Worm (Caenorhabditis elegans) whole organism, L4 larva: ENCODE results near the gene glb-24.
A peak's percentile ranks its signal among the peaks of the same experiment; 100 is the strongest.

Experiments
- Y48G9A.11 ChIP-seq: fragments of 200-800 bp; sonication (Bioruptor generic); IDR thresholded peaks from 2 replicates; pipeline ENCODE4 v1.3.6; 2022; ENCODE audit warnings: missing genetic modification reagents, missing genetic modification characterization, missing compliant biosample characterization
- aha-1 ChIP-seq: fragments of 150-350 bp; peaks from one replicate; lab custom pipeline; 2014; ENCODE audit warnings: missing biosample characterization, missing genetic modification characterization
- arid-1 ChIP-seq: fragments of 200-800 bp; sonication (Bioruptor generic); conservative IDR thresholded peaks from 2 replicates; pipeline ENCODE4 v1.3.6; 2022; ENCODE audit warnings: missing genetic modification reagents, missing genetic modification characterization, missing compliant biosample characterization
- ceh-20 ChIP-seq: fragments of 200-800 bp; sonication (Bioruptor generic); IDR thresholded peaks from 2 replicates; pipeline ENCODE4 v1.3.6; 2022; ENCODE audit warnings: missing genetic modification reagents, missing genetic modification characterization, missing compliant biosample characterization
- daf-16 ChIP-seq, 3 experiments: sonication (generic microtip); optimal IDR thresholded peaks; 2 replicates each; lab custom pipeline; 2016 to 2017; ENCODE audit warnings: missing genetic modification characterization in 3 of 3, missing genetic modification reagents in 3 of 3, mild to moderate bottlenecking in 2 of 3, missing compliant biosample characterization in 2 of 3, missing biosample characterization in 1 of 3, moderate library complexity in 1 of 3
- daf-8 ChIP-seq: fragments of 200-800 bp; sonication (Bioruptor generic); IDR thresholded peaks from 2 replicates; pipeline ENCODE4 v1.3.6; 2022; ENCODE audit warnings: missing genetic modification characterization, missing compliant biosample characterization
- dmd-6 ChIP-seq: fragments of 200-800 bp; sonication (Bioruptor generic); IDR thresholded peaks from 2 replicates; pipeline ENCODE4 v1.3.6; 2022; ENCODE audit warnings: missing genetic modification reagents, missing genetic modification characterization, missing compliant biosample characterization
- dmd-9 ChIP-seq: fragments of 200-800 bp; sonication (Bioruptor generic); IDR thresholded peaks from 2 replicates; pipeline ENCODE4 v1.3.6; 2022; ENCODE audit warnings: missing genetic modification reagents, missing genetic modification characterization, missing compliant biosample characterization
- dpl-1 ChIP-seq: fragments of 150-350 bp; optimal IDR thresholded peaks from 2 replicates; lab custom pipeline; 2014; ENCODE audit warnings: missing biosample characterization, missing genetic modification reagents, missing genetic modification characterization
- dve-1 ChIP-seq: sonication (generic microtip); optimal IDR thresholded peaks from 2 replicates; lab custom pipeline; 2017; ENCODE audit warnings: antibody characterized with exemption, mild to moderate bottlenecking, missing genetic modification characterization, missing compliant biosample characterization; ENCODE audit not compliant: insufficient read depth
- fkh-10 ChIP-seq: fragments of 150-350 bp; optimal IDR thresholded peaks from 2 replicates; lab custom pipeline; 2014; ENCODE audit warnings: missing biosample characterization, missing genetic modification reagents, missing genetic modification characterization
- hlh-11 ChIP-seq: fragments of 200-800 bp; sonication (Bioruptor generic); optimal IDR thresholded peaks from 2 replicates; lab custom pipeline; 2018; ENCODE audit warnings: mild to moderate bottlenecking, missing genetic modification characterization, missing compliant biosample characterization
- hmg-1.1 ChIP-seq: fragments of 200-800 bp; sonication (Bioruptor generic); IDR thresholded peaks from 2 replicates; pipeline ENCODE4 v1.3.6; 2022; ENCODE audit warnings: missing genetic modification reagents, missing genetic modification characterization, missing compliant biosample characterization
- lin-1 ChIP-seq: fragments of 200-800 bp; sonication (Bioruptor generic); IDR thresholded peaks from 2 replicates; pipeline ENCODE4 v1.3.6; 2022; ENCODE audit warnings: missing genetic modification reagents, missing genetic modification characterization, missing compliant biosample characterization
- lin-13 ChIP-seq: fragments of 150-350 bp; optimal IDR thresholded peaks from 2 replicates; lab custom pipeline; 2014; ENCODE audit warnings: missing biosample characterization, missing genetic modification reagents, missing genetic modification characterization
- lir-3 ChIP-seq: sonication (generic microtip); optimal IDR thresholded peaks from 2 replicates; lab custom pipeline; 2016; ENCODE audit warnings: mild to moderate bottlenecking, missing genetic modification characterization, missing compliant biosample characterization
- nhr-102 ChIP-seq: sonication (generic microtip); optimal IDR thresholded peaks from 2 replicates; lab custom pipeline; 2016; ENCODE audit warnings: mild to moderate bottlenecking, missing genetic modification characterization, moderate library complexity, missing compliant biosample characterization
- nhr-237 ChIP-seq: sonication (generic microtip); optimal IDR thresholded peaks from 2 replicates; lab custom pipeline; 2017; ENCODE audit warnings: missing biosample characterization, missing genetic modification characterization
- nhr-28 ChIP-seq: fragments of 150-350 bp; optimal IDR thresholded peaks from 2 replicates; lab custom pipeline; 2014; ENCODE audit warnings: missing biosample characterization, missing genetic modification characterization
- nhr-77 ChIP-seq: fragments of 150-350 bp; optimal IDR thresholded peaks from 2 replicates; lab custom pipeline; 2014; ENCODE audit warnings: missing biosample characterization, missing genetic modification characterization
- php-3 ChIP-seq: fragments of 200-800 bp; sonication (Bioruptor generic); IDR thresholded peaks from 2 replicates; pipeline ENCODE4 v1.3.6; 2022; ENCODE audit warnings: missing genetic modification reagents, missing genetic modification characterization, missing compliant biosample characterization
- pqm-1 ChIP-seq: sonication (generic microtip); optimal IDR thresholded peaks from 2 replicates; lab custom pipeline; 2017; ENCODE audit warnings: missing biosample characterization, missing genetic modification characterization
- saeg-2 ChIP-seq: fragments of 200-800 bp; sonication (Bioruptor generic); IDR thresholded peaks from 2 replicates; pipeline ENCODE4 v1.3.6; 2022; ENCODE audit warnings: missing genetic modification reagents, missing genetic modification characterization, missing compliant biosample characterization
- set-16 ChIP-seq: fragments of 200-800 bp; sonication (Bioruptor generic); IDR thresholded peaks from 2 replicates; pipeline ENCODE4 v1.3.6; 2022; ENCODE audit warnings: missing genetic modification reagents, missing genetic modification characterization, missing compliant biosample characterization
- snpc-1.2 ChIP-seq: fragments of 200-800 bp; sonication (Bioruptor generic); IDR thresholded peaks from 2 replicates; pipeline ENCODE4 v1.3.6; 2022; ENCODE audit warnings: missing genetic modification reagents, missing genetic modification characterization, missing compliant biosample characterization
- unc-130 ChIP-seq: sonication (generic microtip); optimal IDR thresholded peaks from 2 replicates; lab custom pipeline; 2016; ENCODE audit warnings: missing genetic modification reagents, missing genetic modification characterization, missing compliant biosample characterization
- unc-39 ChIP-seq: sonication (generic microtip); optimal IDR thresholded peaks from 2 replicates; lab custom pipeline; 2017; ENCODE audit warnings: missing biosample characterization, missing genetic modification characterization
- unc-62 ChIP-seq, 3 experiments: fragments of 150-350 bp in 1 of 3; sonication (generic microtip); optimal IDR thresholded peaks in 2 of 3; peaks in 1 of 3; 1 replicate in 1 of 3; 2 replicates in 2 of 3; lab custom pipeline; 2014 to 2017; ENCODE audit warnings: missing biosample characterization in 3 of 3, missing genetic modification characterization in 3 of 3, missing genetic modification reagents in 3 of 3, missing genotype in 1 of 3
- ztf-7 ChIP-seq: fragments of 150-350 bp; optimal IDR thresholded peaks from 2 replicates; lab custom pipeline; 2014; ENCODE audit warnings: missing biosample characterization, missing genetic modification characterization

glb-24 gene

DNA sequence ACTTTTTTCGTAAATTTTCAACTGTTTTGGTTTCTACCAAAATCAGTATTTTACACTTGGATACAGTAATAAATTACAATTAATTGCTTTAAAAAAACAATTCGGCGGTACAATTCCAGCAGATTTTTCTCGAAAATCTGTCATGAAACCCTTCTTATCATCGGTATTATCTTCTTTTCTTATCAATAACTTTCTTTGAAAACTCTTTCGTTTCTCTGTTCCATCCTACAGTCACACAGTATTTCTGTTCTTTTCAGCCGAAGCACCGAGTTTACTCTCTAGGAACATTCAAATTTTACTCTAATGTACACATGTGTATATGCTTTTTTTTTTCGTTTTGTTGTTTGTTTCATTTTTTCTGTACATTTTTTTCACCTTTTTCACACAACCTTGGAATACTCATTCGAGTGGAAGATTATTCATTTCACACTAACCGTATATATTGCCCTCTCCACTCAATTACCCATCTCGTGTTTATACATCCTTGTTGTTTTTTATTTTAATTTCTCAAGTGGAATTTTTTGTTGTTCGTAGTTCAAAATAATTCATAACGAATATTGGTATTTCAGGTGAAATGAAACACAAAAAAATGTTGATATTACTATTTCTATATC lies 23.9 kb upstream of the glb-24 start, which contains the start of gene nid-1:
nid-1 (plus strand) TSS at position 564 of the 614 bp plus-strand sequence.
- peak in 1 of 2 experiments; percentile 29 for TF ChIP-seq unc-62 (GFP tag; optimal IDR thresholded peaks at IDR 0.05 in 1 of 2; lab: Kevin White, UChicago)
- no peak for TF ChIP-seq unc-62 (tag; optimal IDR thresholded peaks at IDR 0.05; lab: Kevin White, UChicago)
- TF ChIP-seq dpl-1 (GFP tag; lab: Kevin White, UChicago) = no peak
- TF ChIP-seq fkh-10 = no peak
- peak; percentile 93 for TF ChIP-seq php-3
- peak; percentile 76 for TF ChIP-seq dmd-6 (GFP tag; lab: Robert Waterston, UW)
- TF ChIP-seq Y48G9A.11 (GFP tag; lab: Robert Waterston, UW) = no peak
- peak; percentile 51 for TF ChIP-seq nhr-28
- no peak for TF ChIP-seq daf-16 (GFP tag; optimal IDR thresholded peaks at IDR 0.05; lab: Kevin White, UChicago)
- peak; percentile 96 for TF ChIP-seq daf-16 (tag; optimal IDR thresholded peaks at IDR 0.05; lab: Kevin White, UChicago)
- no peak for TF ChIP-seq set-16
- TF ChIP-seq dmd-9 (GFP tag; lab: Robert Waterston, UW) = no peak
- no peak for TF ChIP-seq nhr-237 (tag; lab: Kevin White, UChicago)
- no peak for TF ChIP-seq nhr-102 (tag; lab: Kevin White, UChicago)
- no peak for TF ChIP-seq lin-13 (GFP tag; lab: Kevin White, UChicago)
- 0 out of 2 replicates have a peak, but pooled peaks have one; percentile 41 for TF ChIP-seq ceh-20 (GFP tag; lab: Robert Waterston, UW)
- peak; percentile 64 for TF ChIP-seq hlh-11 (tag; lab: Kevin White, UChicago)
- TF ChIP-seq pqm-1 (tag; lab: Kevin White, UChicago) = peak; percentile 51
- TF ChIP-seq dve-1 (tag; lab: Kevin White, UChicago) = peak; percentile 67
- TF ChIP-seq nhr-77 (tag; lab: Kevin White, UChicago) = peak; percentile 16

- TF ChIP-seq ztf-7 (tag; lab: Kevin White, UChicago) (no peak), arid-1 (no peak), aha-1 (tag; lab: Kevin White, UChicago) (peak; percentile 65), hlh-11 (tag; lab: Kevin White, UChicago) (peak; percentile 53), fkh-10 (no peak), unc-62 (GFP tag; optimal IDR thresholded peaks at IDR 0.05 in 1 of 2; lab: Kevin White, UChicago) (no peak), unc-62 (tag; optimal IDR thresholded peaks at IDR 0.05; lab: Kevin White, UChicago) (no peak), dmd-6 (GFP tag; lab: Robert Waterston, UW) (peak; percentile 80), saeg-2 (peak; percentile 70; the same call in 1 of the 2 replicates), dve-1 (tag; lab: Kevin White, UChicago) (peak; percentile 6), hmg-1.1 (GFP tag; lab: Robert Waterston, UW) (0 out of 2 replicates have a peak, but pooled peaks have one; percentile 19)
These were observed 22.9 kb upstream of the glb-24 start for ce11 chrV:12908614-12909013.

- no peak for TF ChIP-seq unc-39
- no peak for TF ChIP-seq saeg-2
- no peak for TF ChIP-seq snpc-1.2 (GFP tag; lab: Robert Waterston, UW)
- no peak for TF ChIP-seq lin-1 (GFP tag; lab: Robert Waterston, UW)
- TF ChIP-seq, all 104 proteins: peak for 0
These were observed 21.7 kb upstream of the glb-24 start for ce11 chrV:12907436-12907835.

DNA sequence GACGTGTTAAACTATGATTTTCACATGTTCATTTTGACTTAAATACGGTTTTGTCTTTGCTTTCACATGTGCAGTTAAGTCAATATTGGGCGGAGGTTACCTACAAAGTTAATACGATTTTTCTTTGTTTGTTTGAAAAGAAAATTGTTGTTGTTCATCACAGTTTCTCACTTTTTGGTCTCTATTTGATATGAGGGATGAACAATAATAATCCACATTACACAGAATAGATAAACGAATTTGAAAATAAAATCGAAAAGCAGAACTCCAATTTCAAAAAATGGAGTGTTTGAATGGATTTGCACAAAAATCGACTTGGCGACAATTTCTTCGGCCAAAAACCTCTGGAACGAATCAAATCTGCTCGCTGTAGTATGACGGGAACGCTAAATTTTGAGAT lies 21.0 kb upstream of the glb-24 start, which contains the start of gene ttr-29:
ttr-29 (minus strand) TSS at position 101 of the 400 bp plus-strand sequence.
- TF ChIP-seq unc-62 (GFP tag; optimal IDR thresholded peaks at IDR 0.05 in 1 of 2; lab: Kevin White, UChicago) = peak in 1 of 2 experiments; percentile 18
- TF ChIP-seq unc-62 (tag; optimal IDR thresholded peaks at IDR 0.05; lab: Kevin White, UChicago) = no peak
- TF ChIP-seq daf-8 = no peak

DNA sequence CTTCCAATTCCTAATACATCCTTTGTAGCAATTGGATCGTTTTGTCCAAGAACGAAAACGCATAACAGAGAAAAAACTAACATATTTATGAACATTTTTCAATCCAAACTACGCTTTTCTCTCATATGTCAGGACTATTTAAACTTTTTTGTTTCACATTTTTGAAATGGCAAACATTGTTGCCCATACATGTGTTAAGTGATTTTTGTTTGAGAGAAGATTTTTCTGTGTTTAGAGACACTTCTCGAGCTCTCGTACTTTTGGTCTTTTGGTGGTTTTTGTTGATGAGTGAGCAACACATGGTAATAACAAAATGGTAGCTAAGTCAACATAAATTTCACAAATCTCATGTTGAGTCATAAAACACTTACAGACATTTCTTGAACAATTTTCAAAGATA lies 19.3 kb upstream of the glb-24 start, which contains the start of gene ttr-28:
ttr-28 (minus strand) TSS at position 101 of the 400 bp plus-strand sequence.
- no peak for TF ChIP-seq unc-130 (GFP tag; lab: Kevin White, UChicago)
- TF ChIP-seq unc-62 (GFP tag; optimal IDR thresholded peaks at IDR 0.05 in 1 of 2; lab: Kevin White, UChicago) = peak in 1 of 2 experiments; percentile 79
- no peak for TF ChIP-seq unc-62 (tag; optimal IDR thresholded peaks at IDR 0.05; lab: Kevin White, UChicago)
- TF ChIP-seq lir-3 (tag; lab: Kevin White, UChicago) = no peak
